Fruit fly (Drosophila melanogaster): ENCODE measurements around the gene CG9270.

The CG9270 gene

dm6 chr2L:20974037-20974646, 40.2 kb upstream of the CG9270 start (continued):
- TF ChIP-seq HLH106 (tag; optimal IDR thresholded peaks at IDR 0.05): no peak

dm6 chr2L:20971659-20972314, 37.9 kb upstream of the CG9270 start:
- TF ChIP-seq usp (GFP tag; optimal IDR thresholded peaks at IDR 0.05) (no peak), Dfd (GFP tag; optimal IDR thresholded peaks at IDR 0.05) (no peak), Dif (GFP tag; optimal IDR thresholded peaks at IDR 0.05; ENCODE audit: partially characterized antibody) (no peak), h (GFP tag; optimal IDR thresholded peaks at IDR 0.05) (no peak), brk (GFP tag; optimal IDR thresholded peaks at IDR 0.05) (no peak), pan (optimal IDR thresholded peaks at IDR 0.05) (no peak), sv (GFP tag; optimal IDR thresholded peaks at IDR 0.05) (no peak), HLH106 (tag; optimal IDR thresholded peaks at IDR 0.05) (no peak), Hr83 (GFP tag; optimal IDR thresholded peaks at IDR 0.05; ENCODE audit: poor library complexity, severe bottlenecking) (no peak), OdsH (GFP tag; optimal IDR thresholded peaks at IDR 0.05) (no peak), Abd-B (GFP tag; optimal IDR thresholded peaks at IDR 0.05) (no peak), GATAd (GFP tag; optimal IDR thresholded peaks at IDR 0.05) (no peak), sage (GFP tag; optimal IDR thresholded peaks at IDR 0.05) (no peak), CG9705 (GFP tag; optimal IDR thresholded peaks at IDR 0.05) (no peak), CrebA (GFP tag; optimal IDR thresholded peaks at IDR 0.05; ENCODE audit: borderline replicate concordance) (no peak), br (GFP tag; optimal IDR thresholded peaks at IDR 0.05) (no peak), Hr78 (GFP tag; optimal IDR thresholded peaks at IDR 0.05) (no peak), psq (GFP tag; optimal IDR thresholded peaks at IDR 0.05) (no peak), dl (GFP tag; optimal IDR thresholded peaks at IDR 0.05; ENCODE audit: insufficient read depth in 1 of 2, partially characterized antibody in 2 of 2) (no peak), N (GFP tag; optimal IDR thresholded peaks at IDR 0.05) (no peak)

dm6 chr2L:20970792-20971191, 36.9 kb upstream of the CG9270 start:
- TF ChIP-seq CG9705 (GFP tag; optimal IDR thresholded peaks at IDR 0.05): no peak
- TF ChIP-seq Dfd (GFP tag; optimal IDR thresholded peaks at IDR 0.05): peak; percentile 86

- TF ChIP-seq Vsx2 (GFP tag; optimal IDR thresholded peaks at IDR 0.05; ENCODE audit: partially characterized antibody) (no peak), brk (GFP tag; optimal IDR thresholded peaks at IDR 0.05) (no peak), Rel (GFP tag; optimal IDR thresholded peaks at IDR 0.05) (no peak), Rel (tag; optimal IDR thresholded peaks at IDR 0.05) (no peak), ey (GFP tag; optimal IDR thresholded peaks at IDR 0.05) (no peak), Dfd (GFP tag; optimal IDR thresholded peaks at IDR 0.05) (no peak), foxo (GFP tag; optimal IDR thresholded peaks at IDR 0.05) (no peak), Mio (GFP tag; optimal IDR thresholded peaks at IDR 0.05) (no peak), dmrt93B (GFP tag; optimal IDR thresholded peaks at IDR 0.05) (no peak), pan (optimal IDR thresholded peaks at IDR 0.05) (no peak), Jra (GFP tag; optimal IDR thresholded peaks at IDR 0.05) (no peak), tai (GFP tag; optimal IDR thresholded peaks at IDR 0.05) (no peak), jim (GFP tag; optimal IDR thresholded peaks at IDR 0.05) (no peak), OdsH (GFP tag; optimal IDR thresholded peaks at IDR 0.05) (no peak), sage (GFP tag; optimal IDR thresholded peaks at IDR 0.05) (no peak), br (GFP tag; optimal IDR thresholded peaks at IDR 0.05) (no peak), fru (GFP tag; optimal IDR thresholded peaks at IDR 0.05) (no peak), rgr (GFP tag; optimal IDR thresholded peaks at IDR 0.05) (no peak), N (GFP tag; optimal IDR thresholded peaks at IDR 0.05) (no peak), dsf (GFP tag; optimal IDR thresholded peaks at IDR 0.05; ENCODE audit: borderline replicate concordance) (no peak), Myc (optimal IDR thresholded peaks at IDR 0.05) (no peak)
Observed at dm6 chr2L:20969674-20970297, 35.9 kb upstream of the CG9270 start.

Data from whole organism, wandering third instar larva.